Worm (Caenorhabditis elegans): Measurements from ENCODE around the gene epc-1.
A peak's percentile ranks its signal among the peaks of the same experiment; 100 is the strongest.

Gene epc-1

DNA sequence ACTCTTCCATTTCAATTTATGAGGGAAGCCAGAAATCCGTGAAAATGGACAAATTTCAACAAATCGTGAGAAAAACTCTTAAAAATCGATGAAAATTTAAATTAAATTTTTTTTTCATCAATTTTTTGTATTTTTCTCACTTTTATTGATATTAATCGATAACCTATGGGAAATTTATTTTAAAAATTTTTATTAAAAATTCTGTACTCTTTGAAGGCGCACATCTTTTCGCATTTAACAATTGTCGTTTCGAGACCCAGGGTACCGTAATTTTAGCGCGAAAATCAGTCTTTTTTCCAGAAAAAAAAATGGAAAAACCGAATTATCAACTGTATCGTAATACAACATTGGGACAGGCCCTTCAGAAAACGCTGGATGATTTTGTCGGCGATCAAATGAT is 16.1 kb upstream of the epc-1 start, which contains the start of gene gtf-2A2:
gtf-2A2 (plus strand) TSS at position 301 of the 400 bp plus-strand sequence.
- TF ChIP-seq mdl-1 (tag; optimal IDR thresholded peaks at IDR 0.05) (no peak), sma-9 (GFP tag; optimal IDR thresholded peaks at IDR 0.05) (no peak), sma-9 (tag; optimal IDR thresholded peaks at IDR 0.05) (no peak), nhr-21 (tag; optimal IDR thresholded peaks at IDR 0.05) (no peak), lin-11 (tag; optimal IDR thresholded peaks at IDR 0.05) (no peak), zag-1 (tag; optimal IDR thresholded peaks at IDR 0.05) (no peak), alr-1 (tag; optimal IDR thresholded peaks at IDR 0.05) (no peak), ZK546.5 (tag; optimal IDR thresholded peaks at IDR 0.05) (no peak), egl-27 (tag; optimal IDR thresholded peaks at IDR 0.05) (no peak), unc-62 (GFP tag; optimal IDR thresholded peaks at IDR 0.05) (no peak), nhr-11 (tag; optimal IDR thresholded peaks at IDR 0.05) (no peak), crh-2 (tag; optimal IDR thresholded peaks at IDR 0.05) (no peak), skn-1 (tag; optimal IDR thresholded peaks at IDR 0.05) (no peak), ceh-82 (tag; optimal IDR thresholded peaks at IDR 0.05) (no peak), blmp-1 (tag; optimal IDR thresholded peaks at IDR 0.05; ENCODE audit: insufficient read depth) (no peak), elt-3 (tag; optimal IDR thresholded peaks at IDR 0.05) (no peak), peb-1 (tag; optimal IDR thresholded peaks at IDR 0.05) (no peak), mab-5 (tag; optimal IDR thresholded peaks at IDR 0.05) (no peak), aly-2 (tag; optimal IDR thresholded peaks at IDR 0.05) (no peak)

DNA sequence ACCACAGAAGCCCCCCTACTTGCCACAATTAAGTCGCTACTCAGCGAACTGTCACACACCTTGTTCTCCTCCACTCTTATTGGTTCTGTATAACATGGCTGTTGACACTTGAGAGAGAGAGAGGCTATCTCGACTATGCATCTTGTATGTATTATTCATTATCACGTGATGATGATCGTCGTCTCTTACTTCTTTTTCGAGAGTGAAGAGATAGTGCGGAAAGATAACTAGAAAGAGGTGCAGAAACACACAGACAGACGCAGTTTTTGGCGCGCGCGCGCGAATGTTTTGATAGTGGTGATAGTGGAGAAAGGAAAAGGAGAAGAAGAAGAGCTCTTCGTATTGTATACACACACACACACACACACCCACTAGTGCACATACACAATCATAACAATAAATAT is 8.6 kb upstream of the epc-1 start:
- TF ChIP-seq sma-3 (GFP tag; optimal IDR thresholded peaks at IDR 0.05) = peak; percentile 91
- no peak for TF ChIP-seq blmp-1 (tag; optimal IDR thresholded peaks at IDR 0.05; ENCODE audit: insufficient read depth)
- no peak for TF ChIP-seq ztf-11 (tag; optimal IDR thresholded peaks at IDR 0.05)
- TF ChIP-seq mab-5 (tag; optimal IDR thresholded peaks at IDR 0.05) = no peak
- no peak for TF ChIP-seq ama-1 (optimal IDR thresholded peaks at IDR 0.05)
- no peak for TF ChIP-seq unc-39 (tag; optimal IDR thresholded peaks at IDR 0.05)
- TF ChIP-seq elt-1 (tag; optimal IDR thresholded peaks at IDR 0.05) = peak; percentile 8
- no peak for TF ChIP-seq snpc-4 (tag; optimal IDR thresholded peaks at IDR 0.05)
- no peak for TF ChIP-seq Y55F3AM.14 (GFP tag; optimal IDR thresholded peaks at IDR 0.05)
- no peak for TF ChIP-seq ztf-1 (GFP tag; conservative IDR thresholded peaks at IDR 0.05)
- TF ChIP-seq unc-62 (GFP tag; optimal IDR thresholded peaks at IDR 0.05) = no peak
- TF ChIP-seq nhr-129 (tag; optimal IDR thresholded peaks at IDR 0.05) = peak; percentile 88
- peak; percentile 72 for TF ChIP-seq egl-27 (tag; optimal IDR thresholded peaks at IDR 0.05)
- TF ChIP-seq fos-1 (tag; optimal IDR thresholded peaks at IDR 0.05) = peak; percentile 93
- peak; percentile 75 for TF ChIP-seq nhr-21 (tag; optimal IDR thresholded peaks at IDR 0.05)
- TF ChIP-seq nhr-237 (tag; optimal IDR thresholded peaks at IDR 0.05) = no peak
- no peak for TF ChIP-seq mbf-1 (tag; optimal IDR thresholded peaks at IDR 0.05)
- TF ChIP-seq nhr-23 (tag; optimal IDR thresholded peaks at IDR 0.05) = no peak
- peak in 1 of 2 experiments; percentile 72 for TF ChIP-seq lsy-2 (tag; optimal IDR thresholded peaks at IDR 0.05)
- no peak for TF ChIP-seq sem-4 (tag; optimal IDR thresholded peaks at IDR 0.05)
- peak in 1 of 2 experiments; percentile 54 for TF ChIP-seq mdl-1 (tag; optimal IDR thresholded peaks at IDR 0.05)
- TF ChIP-seq F13H6.1 (tag; optimal IDR thresholded peaks at IDR 0.05) = peak; percentile 82
- peak; percentile 32 for TF ChIP-seq lin-13 (GFP tag; optimal IDR thresholded peaks at IDR 0.05)
- TF ChIP-seq lin-11 (tag; optimal IDR thresholded peaks at IDR 0.05) = no peak
- TF ChIP-seq ZK546.5 (tag; optimal IDR thresholded peaks at IDR 0.05) = no peak
- TF ChIP-seq zag-1 (tag; optimal IDR thresholded peaks at IDR 0.05) = no peak
- TF ChIP-seq ztf-4 (tag; optimal IDR thresholded peaks at IDR 0.05) = no peak
- TF ChIP-seq gmeb-1 (tag; optimal IDR thresholded peaks at IDR 0.05) = peak; percentile 75
- TF ChIP-seq peb-1 (tag; optimal IDR thresholded peaks at IDR 0.05) = no peak
- peak; percentile 53 for TF ChIP-seq C34F6.9 (tag; optimal IDR thresholded peaks at IDR 0.05)
- peak; percentile 90 for TF ChIP-seq sma-9 (GFP tag; optimal IDR thresholded peaks at IDR 0.05)
- no peak for TF ChIP-seq sma-9 (tag; optimal IDR thresholded peaks at IDR 0.05)
- no peak for TF ChIP-seq aly-2 (tag; optimal IDR thresholded peaks at IDR 0.05)
- no peak for TF ChIP-seq R02D3.7 (tag; optimal IDR thresholded peaks at IDR 0.05)
- no peak for TF ChIP-seq ceh-82 (tag; optimal IDR thresholded peaks at IDR 0.05)
- TF ChIP-seq nhr-25 (tag; optimal IDR thresholded peaks at IDR 0.05) = peak; percentile 82
- TF ChIP-seq nhr-10 (tag; optimal IDR thresholded peaks at IDR 0.05) = no peak
- no peak for TF ChIP-seq lin-39 (tag; optimal IDR thresholded peaks at IDR 0.05)
- peak; percentile 8 for TF ChIP-seq ceh-16 (tag; optimal IDR thresholded peaks at IDR 0.05)
- no peak for TF ChIP-seq nhr-12 (tag; optimal IDR thresholded peaks at IDR 0.05)
- TF ChIP-seq crh-2 (tag; optimal IDR thresholded peaks at IDR 0.05) = peak; percentile 86
- peak; percentile 49 for TF ChIP-seq unc-55 (GFP tag; optimal IDR thresholded peaks at IDR 0.05)
- TF ChIP-seq elt-3 (tag; optimal IDR thresholded peaks at IDR 0.05) = no peak
- no peak for TF ChIP-seq nhr-11 (tag; optimal IDR thresholded peaks at IDR 0.05)
- no peak for TF ChIP-seq alr-1 (tag; optimal IDR thresholded peaks at IDR 0.05)
- no peak for TF ChIP-seq nhr-6 (tag; optimal IDR thresholded peaks at IDR 0.05)
- TF ChIP-seq skn-1 (tag; optimal IDR thresholded peaks at IDR 0.05) = peak; percentile 44
- TF ChIP-seq nhr-77 (tag; optimal IDR thresholded peaks at IDR 0.05) = no peak
- no peak for TF ChIP-seq dmd-4 (tag; optimal IDR thresholded peaks at IDR 0.05)

Data from whole organism, L2 larva.